Worm (Caenorhabditis elegans): ENCODE data around the gene K12D12.5.

DNA sequence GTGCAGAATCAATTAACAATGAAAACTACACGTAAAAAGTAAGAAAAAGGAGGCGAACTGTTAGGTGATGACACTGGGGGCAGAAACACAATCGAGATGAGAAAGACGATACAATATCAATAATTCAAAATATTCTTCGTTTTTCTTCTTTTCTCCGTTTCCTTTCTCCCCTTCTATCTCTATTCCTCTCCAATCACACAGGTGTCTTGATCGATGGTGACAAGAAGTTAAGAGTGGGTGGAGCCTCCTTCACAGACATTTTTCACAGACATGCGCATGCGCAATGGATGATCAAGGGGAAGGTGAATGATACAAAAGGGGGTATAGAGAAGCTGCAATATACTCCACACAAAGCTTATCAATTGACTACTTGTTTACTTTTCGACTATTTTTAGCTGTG, 6.1 kb upstream of the K12D12.5 start:
- TF ChIP-seq nhr-129 (tag; optimal IDR thresholded peaks at IDR 0.05) (no peak), mdl-1 (tag; optimal IDR thresholded peaks at IDR 0.05) (no peak), nhr-237 (tag; optimal IDR thresholded peaks at IDR 0.05) (no peak), ZK546.5 (tag; optimal IDR thresholded peaks at IDR 0.05) (no peak), unc-62 (GFP tag; optimal IDR thresholded peaks at IDR 0.05) (no peak), sma-3 (GFP tag; optimal IDR thresholded peaks at IDR 0.05) (no peak), mab-5 (tag; optimal IDR thresholded peaks at IDR 0.05) (no peak), alr-1 (tag; optimal IDR thresholded peaks at IDR 0.05) (no peak), ceh-82 (tag; optimal IDR thresholded peaks at IDR 0.05) (no peak), R02D3.7 (tag; optimal IDR thresholded peaks at IDR 0.05) (no peak), nhr-77 (tag; optimal IDR thresholded peaks at IDR 0.05) (no peak), unc-39 (tag; optimal IDR thresholded peaks at IDR 0.05) (no peak), zag-1 (tag; optimal IDR thresholded peaks at IDR 0.05) (no peak), snpc-4 (tag; optimal IDR thresholded peaks at IDR 0.05) (no peak)
